Fruit fly (Drosophila melanogaster): ENCODE measurements around the gene PolrMT.
A peak's percentile ranks its signal among the peaks of the same experiment; 100 is the strongest.

dm6 chr2L:1074180-1074864 is 33.9 kb downstream of the PolrMT start:
- TF ChIP-seq kay (GFP tag; ENCODE audit: borderline replicate concordance) (no peak), Crg-1 (GFP tag; optimal IDR thresholded peaks at IDR 0.05) (no peak), Mnt (GFP tag; optimal IDR thresholded peaks at IDR 0.05) (peak; percentile 1), CG5204 (GFP tag; optimal IDR thresholded peaks at IDR 0.05) (no peak), CG12768 (GFP tag; optimal IDR thresholded peaks at IDR 0.05) (no peak)

All from whole organism, adult.